Fruit fly (Drosophila melanogaster): ENCODE results near the gene Raf.

DNA sequence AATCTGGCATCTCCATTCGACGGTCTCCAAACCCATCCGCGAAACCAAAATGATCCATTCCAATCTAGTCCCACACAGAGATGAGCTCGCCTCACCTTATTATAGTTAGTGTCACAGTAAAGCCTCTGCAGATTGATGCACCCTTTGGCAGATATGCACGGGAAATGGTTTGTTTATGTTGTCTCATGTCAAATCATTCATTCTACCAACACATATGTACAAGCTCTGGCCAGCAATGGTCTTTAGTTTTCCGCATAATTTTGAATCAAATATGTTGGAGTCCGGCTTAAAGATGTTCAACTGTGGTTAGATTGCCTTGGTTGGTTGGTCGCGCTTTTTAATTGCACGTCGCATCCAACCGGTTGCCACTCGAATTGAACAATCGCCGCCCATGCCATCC, 62.9 kb downstream of the Raf start:
- TF ChIP-seq Sp1 (GFP tag; optimal IDR thresholded peaks at IDR 0.05) (no peak), woc (GFP tag; optimal IDR thresholded peaks at IDR 0.05) (no peak), GATAd (GFP tag; optimal IDR thresholded peaks at IDR 0.05) (no peak), lola (GFP tag; optimal IDR thresholded peaks at IDR 0.05) (no peak)

All from whole organism, wandering third instar larva.